Fruit fly (Drosophila melanogaster) whole organism, pupa: ENCODE data around the gene PpV.

Source experiments
- CG10348 ChIP-seq: fragments of 200-800 bp; sonication (Bioruptor generic); IDR thresholded peaks from 2 replicates; pipeline ENCODE4 v1.3.6; 2022; ENCODE audit warnings: missing biosample characterization, missing genetic modification characterization
- CG12605 ChIP-seq: fragments of 200-800 bp; sonication (Bioruptor generic); IDR thresholded peaks from 2 replicates; pipeline ENCODE4 v1.3.6; 2022; ENCODE audit warnings: missing biosample characterization, missing genetic modification characterization
- CG13204 ChIP-seq: fragments of 200-800 bp; sonication (Bioruptor generic); optimal IDR thresholded peaks from 2 replicates; lab custom pipeline; 2018; ENCODE audit warnings: missing biosample characterization, mild to moderate bottlenecking, missing genetic modification characterization, moderate library complexity
- CG14655 ChIP-seq: fragments of 200-800 bp; sonication (Bioruptor generic); optimal IDR thresholded peaks from 3 replicates; lab custom pipeline; 2017; ENCODE audit warnings: mild to moderate bottlenecking, missing biosample characterization, missing genetic modification reagents, missing genetic modification characterization
- CG17806 ChIP-seq: fragments of 200-800 bp; sonication (Bioruptor generic); optimal IDR thresholded peaks from 2 replicates; lab custom pipeline; 2018; ENCODE audit warnings: missing biosample characterization, mild to moderate bottlenecking, missing genetic modification characterization, moderate library complexity
- Pif1A ChIP-seq: fragments of 200-800 bp; sonication (Bioruptor generic); optimal IDR thresholded peaks from 3 replicates; lab custom pipeline; 2016; ENCODE audit warnings: missing biosample characterization, missing genetic modification characterization
- Snoo ChIP-seq: fragments of 200-800 bp; sonication (Bioruptor generic); optimal IDR thresholded peaks from 3 replicates; lab custom pipeline; 2017; ENCODE audit warnings: missing biosample characterization, mild to moderate bottlenecking, missing genetic modification characterization, inconsistent platforms

DNA sequence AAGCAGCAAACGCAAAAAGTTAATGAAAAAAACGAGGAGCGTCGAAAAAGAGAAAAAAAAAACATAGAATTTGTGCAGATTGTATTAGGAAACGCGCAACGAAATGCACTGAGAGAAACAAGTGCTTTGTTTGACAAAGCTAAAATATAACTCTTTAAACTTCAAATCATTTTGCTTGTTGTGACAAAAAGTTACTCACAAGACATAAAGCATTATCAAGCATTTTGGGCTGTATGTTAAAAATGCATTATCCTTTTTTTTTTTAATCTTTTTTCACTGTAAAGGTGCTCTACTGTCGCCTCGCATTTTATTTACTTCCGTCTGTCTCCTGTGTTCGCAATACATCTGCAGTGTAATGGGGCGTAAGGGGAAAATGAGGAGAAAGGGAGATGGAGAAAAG lies 4.0 kb upstream of the PpV start:
- TF ChIP-seq CG10348 (GFP tag; lab: Robert Waterston, UW) = no peak
- TF ChIP-seq CG17806 = no peak
- TF ChIP-seq CG14655 = no peak
- no peak for TF ChIP-seq CG13204 (GFP tag; lab: Kevin White, UChicago)
- TF ChIP-seq Pif1A (GFP tag; lab: Kevin White, UChicago) = no peak
- TF ChIP-seq Snoo = no peak
- TF ChIP-seq CG12605 = no peak
